Worm (Caenorhabditis elegans) whole organism, young adult: Measurements from ENCODE around the gene Y7A5A.7.
A peak's percentile ranks its signal among the peaks of the same experiment; 100 is the strongest.

Experiments
- B0261.1 ChIP-seq: sonication (generic microtip); optimal IDR thresholded peaks from 2 replicates; lab custom pipeline; 2016; ENCODE audit warnings: mild to moderate bottlenecking, missing genetic modification characterization, moderate library complexity, missing compliant biosample characterization
- F10E7.11 ChIP-seq: sonication (generic microtip); optimal IDR thresholded peaks from 2 replicates; lab custom pipeline; 2017; ENCODE audit warnings: mild to moderate bottlenecking, missing genetic modification characterization, moderate library complexity, missing compliant biosample characterization
- F37B4.10 ChIP-seq: fragments of 200-800 bp; sonication (Bioruptor generic); IDR thresholded peaks from 2 replicates; pipeline ENCODE4 v1.3.6; 2022; ENCODE audit warnings: missing genetic modification characterization, missing compliant biosample characterization
- F39B2.1 ChIP-seq: fragments of 200-800 bp; sonication (Bioruptor generic); IDR thresholded peaks from 2 replicates; pipeline ENCODE4 v1.3.6; 2022; ENCODE audit warnings: missing genetic modification reagents, missing genetic modification characterization, missing compliant biosample characterization
- F49E8.2 ChIP-seq: sonication (generic microtip); optimal IDR thresholded peaks from 3 replicates; lab custom pipeline; 2017; ENCODE audit warnings: missing genetic modification characterization, mild to moderate bottlenecking, missing compliant biosample characterization, antibody characterized with exemption, moderate library complexity; ENCODE audit not compliant: insufficient read depth
- F52B5.7 ChIP-seq: sonication (generic microtip); optimal IDR thresholded peaks from 2 replicates; lab custom pipeline; 2016; ENCODE audit warnings: mild to moderate bottlenecking, missing genetic modification characterization, missing compliant biosample characterization
- F57C9.4 ChIP-seq: sonication (generic microtip); optimal IDR thresholded peaks from 2 replicates; lab custom pipeline; 2017; ENCODE audit warnings: mild to moderate bottlenecking, missing genetic modification characterization, missing compliant biosample characterization
- T07F8.4 ChIP-seq: sonication (generic microtip); optimal IDR thresholded peaks from 2 replicates; lab custom pipeline; 2016; ENCODE audit warnings: mild to moderate bottlenecking, missing genetic modification characterization, moderate library complexity, missing compliant biosample characterization
- T26A5.8 ChIP-seq: sonication (generic microtip); optimal IDR thresholded peaks from 2 replicates; lab custom pipeline; 2016; ENCODE audit warnings: missing genetic modification characterization, missing compliant biosample characterization
- Y95B8A.8 ChIP-seq: fragments of 200-800 bp; sonication (Bioruptor generic); IDR thresholded peaks from 2 replicates; pipeline ENCODE4 v1.3.6; 2022; ENCODE audit warnings: missing genetic modification reagents, missing genetic modification characterization, missing compliant biosample characterization
- aptf-2 ChIP-seq: fragments of 200-800 bp; sonication (Bioruptor generic); conservative IDR thresholded peaks from 2 replicates; pipeline ENCODE4 v1.3.6; 2022; ENCODE audit warnings: missing genetic modification reagents, missing genetic modification characterization, missing compliant biosample characterization
- attf-3 ChIP-seq: fragments of 200-800 bp; sonication (Bioruptor generic); conservative IDR thresholded peaks from 2 replicates; pipeline ENCODE4 v1.3.6; 2022; ENCODE audit warnings: missing genetic modification reagents, missing genetic modification characterization, missing compliant biosample characterization
- bed-1 ChIP-seq: fragments of 200-800 bp; sonication (Bioruptor generic); IDR thresholded peaks from 2 replicates; pipeline ENCODE4 v1.3.6; 2022; ENCODE audit warnings: missing genetic modification reagents, missing genetic modification characterization, missing compliant biosample characterization
- cebp-1 ChIP-seq, 2 experiments: fragments of 200-800 bp in 1 of 2; sonication (Bioruptor generic) in 1 of 2; sonication (generic microtip) in 1 of 2; IDR thresholded peaks in 1 of 2; optimal IDR thresholded peaks in 1 of 2; 2 replicates each; pipeline versions ENCODE4 v1.3.6 to Lab custom; 2017 to 2022; ENCODE audit warnings: missing compliant biosample characterization in 2 of 2, missing genetic modification characterization in 2 of 2, mild to moderate bottlenecking in 1 of 2, missing genetic modification reagents in 1 of 2, moderate library complexity in 1 of 2
- ceh-100 ChIP-seq: fragments of 200-800 bp; sonication (Bioruptor generic); IDR thresholded peaks from 2 replicates; pipeline ENCODE4 v1.3.6; 2022; ENCODE audit warnings: missing genetic modification reagents, missing genetic modification characterization, missing compliant biosample characterization
- ceh-91 ChIP-seq: fragments of 200-800 bp; sonication (Bioruptor generic); IDR thresholded peaks from 2 replicates; pipeline ENCODE4 v1.3.6; 2022; ENCODE audit warnings: missing genetic modification reagents, missing genetic modification characterization, missing compliant biosample characterization
- dpff-1 ChIP-seq: sonication (generic microtip); optimal IDR thresholded peaks from 2 replicates; lab custom pipeline; 2017; ENCODE audit warnings: mild to moderate bottlenecking, missing genetic modification characterization, missing compliant biosample characterization
- efl-1 ChIP-seq: fragments of 150-350 bp; optimal IDR thresholded peaks from 2 replicates; lab custom pipeline; 2014; ENCODE audit warnings: missing biosample characterization, missing genetic modification reagents, missing genetic modification characterization
- egl-18 ChIP-seq: fragments of 200-800 bp; sonication (Bioruptor generic); IDR thresholded peaks from 2 replicates; pipeline ENCODE4 v1.3.6; 2022; ENCODE audit warnings: missing genetic modification reagents, missing genetic modification characterization, missing compliant biosample characterization
- egl-44 ChIP-seq: fragments of 200-800 bp; sonication (Bioruptor generic); IDR thresholded peaks from 2 replicates; pipeline ENCODE4 v1.3.6; 2022; ENCODE audit warnings: missing genetic modification reagents, missing genetic modification characterization, missing compliant biosample characterization
- ekl-4 ChIP-seq: fragments of 200-800 bp; sonication (Bioruptor generic); IDR thresholded peaks from 2 replicates; pipeline ENCODE4 v1.3.6; 2022; ENCODE audit warnings: missing genetic modification reagents, missing genetic modification characterization, missing compliant biosample characterization
- ets-4 ChIP-seq: fragments of 200-800 bp; sonication (Bioruptor generic); optimal IDR thresholded peaks from 2 replicates; lab custom pipeline; 2018; ENCODE audit warnings: mild to moderate bottlenecking, missing genetic modification characterization, missing compliant biosample characterization
- fkh-3 ChIP-seq: sonication (generic microtip); optimal IDR thresholded peaks from 2 replicates; lab custom pipeline; 2016; ENCODE audit warnings: mild to moderate bottlenecking, missing genetic modification characterization, missing compliant biosample characterization
- hlh-12 ChIP-seq: sonication (generic microtip); optimal IDR thresholded peaks from 2 replicates; lab custom pipeline; 2016; ENCODE audit warnings: missing genetic modification characterization, missing compliant biosample characterization
- hlh-26 ChIP-seq: fragments of 200-800 bp; sonication (Bioruptor generic); conservative IDR thresholded peaks from 2 replicates; pipeline ENCODE4 v1.3.6; 2022; ENCODE audit warnings: missing genetic modification reagents, missing genetic modification characterization, missing compliant biosample characterization
- hmg-20 ChIP-seq: fragments of 200-800 bp; sonication (Bioruptor generic); IDR thresholded peaks from 2 replicates; pipeline ENCODE4 v1.3.6; 2022; ENCODE audit warnings: missing genetic modification reagents, missing genetic modification characterization, missing compliant biosample characterization
- lin-54 ChIP-seq: fragments of 200-800 bp; sonication (Bioruptor generic); optimal IDR thresholded peaks from 2 replicates; lab custom pipeline; 2018; ENCODE audit warnings: mild to moderate bottlenecking, missing genetic modification characterization, missing compliant biosample characterization
- mel-28 ChIP-seq: sonication (generic microtip); optimal IDR thresholded peaks from 2 replicates; lab custom pipeline; 2016; ENCODE audit warnings: borderline replicate concordance, mild to moderate bottlenecking, missing genetic modification characterization, missing compliant biosample characterization
- nfya-1 ChIP-seq: sonication (generic microtip); optimal IDR thresholded peaks from 2 replicates; lab custom pipeline; 2017; ENCODE audit warnings: antibody characterized with exemption, missing compliant biosample characterization, missing genetic modification characterization, borderline replicate concordance; ENCODE audit not compliant: insufficient read depth
- nfyb-1 ChIP-seq: fragments of 200-800 bp; sonication (Bioruptor generic); IDR thresholded peaks from 2 replicates; pipeline ENCODE4 v1.3.6; 2022; ENCODE audit warnings: missing genetic modification reagents, missing genetic modification characterization, missing compliant biosample characterization
- nhr-80 ChIP-seq: sonication (generic microtip); optimal IDR thresholded peaks from 2 replicates; lab custom pipeline; 2016; ENCODE audit warnings: missing genetic modification characterization, missing compliant biosample characterization
- pbrm-1 ChIP-seq: fragments of 200-800 bp; sonication (Bioruptor generic); IDR thresholded peaks from 2 replicates; pipeline ENCODE4 v1.3.6; 2022; ENCODE audit warnings: missing genetic modification reagents, missing genetic modification characterization, missing compliant biosample characterization
- rcor-1 ChIP-seq: fragments of 200-800 bp; sonication (Bioruptor generic); IDR thresholded peaks from 2 replicates; pipeline ENCODE4 v1.3.6; 2022; ENCODE audit warnings: missing genetic modification reagents, missing genetic modification characterization, missing compliant biosample characterization
- rpc-1 ChIP-seq, 2 experiments: fragments of 150-350 bp in 1 of 2; sonication (generic microtip) in 1 of 2; optimal IDR thresholded peaks; 2 replicates each; lab custom pipeline; 2014 to 2018; ENCODE audit warnings: missing biosample characterization in 1 of 2, missing genetic modification characterization in 1 of 2, missing genetic modification reagents in 1 of 2, missing genotype in 1 of 2
- snpc-1.1 ChIP-seq: sonication (generic microtip); optimal IDR thresholded peaks from 2 replicates; lab custom pipeline; 2017; ENCODE audit warnings: missing genetic modification characterization, mild to moderate bottlenecking, missing compliant biosample characterization, antibody characterized with exemption, moderate library complexity, missing genotype, missing genetic modification reagents; ENCODE audit not compliant: insufficient read depth
- snpc-1.3 ChIP-seq: sonication (generic microtip); optimal IDR thresholded peaks from 2 replicates; lab custom pipeline; 2017; ENCODE audit warnings: missing genetic modification characterization, mild to moderate bottlenecking, missing compliant biosample characterization, antibody characterized with exemption, moderate library complexity, missing genotype, missing genetic modification reagents; ENCODE audit not compliant: insufficient read depth
- snpc-3.4 ChIP-seq: sonication (generic microtip); optimal IDR thresholded peaks from 2 replicates; lab custom pipeline; 2017; ENCODE audit warnings: missing genetic modification characterization, mild to moderate bottlenecking, missing compliant biosample characterization, antibody characterized with exemption, moderate library complexity, missing genotype, missing genetic modification reagents
- snpc-4 ChIP-seq, 5 experiments: fragments of 150-350 bp in 1 of 5; sonication (generic microtip) in 4 of 5; optimal IDR thresholded peaks; 2 replicates each; lab custom pipeline; 2014 to 2018; ENCODE audit warnings: missing genetic modification characterization in 5 of 5, missing biosample characterization in 3 of 5, antibody characterized with exemption in 2 of 5, mild to moderate bottlenecking in 2 of 5, missing compliant biosample characterization in 2 of 5, missing genotype in 2 of 5, moderate library complexity in 2 of 5, missing genetic modification reagents in 1 of 5
- tbx-9 ChIP-seq: sonication (generic microtip); optimal IDR thresholded peaks from 2 replicates; lab custom pipeline; 2016; ENCODE audit warnings: borderline replicate concordance, missing genetic modification characterization, inconsistent platforms, missing compliant biosample characterization
- unc-62 ChIP-seq: fragments of 150-350 bp; optimal IDR thresholded peaks from 2 replicates; lab custom pipeline; 2014; ENCODE audit warnings: missing biosample characterization, missing genetic modification reagents, missing genetic modification characterization
- zim-3 ChIP-seq: sonication (generic microtip); optimal IDR thresholded peaks from 2 replicates; lab custom pipeline; 2017; ENCODE audit warnings: mild to moderate bottlenecking, missing genetic modification characterization, moderate library complexity, missing compliant biosample characterization
- ztf-18 ChIP-seq: sonication (generic microtip); optimal IDR thresholded peaks from 2 replicates; lab custom pipeline; 2016; ENCODE audit warnings: missing genotype, mild to moderate bottlenecking, missing genetic modification characterization, missing compliant biosample characterization
- ztf-22 ChIP-seq: fragments of 200-800 bp; sonication (Bioruptor generic); optimal IDR thresholded peaks from 2 replicates; lab custom pipeline; 2018; ENCODE audit warnings: mild to moderate bottlenecking, missing genetic modification characterization, moderate library complexity, missing compliant biosample characterization
- ztf-25 ChIP-seq: fragments of 200-800 bp; sonication (Bioruptor generic); IDR thresholded peaks from 2 replicates; pipeline ENCODE4 v1.3.6; 2022; ENCODE audit warnings: missing genetic modification reagents, missing genetic modification characterization, missing compliant biosample characterization
- ztf-3 ChIP-seq: fragments of 200-800 bp; sonication (Bioruptor generic); optimal IDR thresholded peaks from 2 replicates; lab custom pipeline; 2018; ENCODE audit warnings: mild to moderate bottlenecking, missing genetic modification characterization, missing compliant biosample characterization

The Y7A5A.7 gene

ce11 chrX:15841086-15841622, 37.2 kb upstream of the Y7A5A.7 start, which contains the start of gene serp-1.1 (continued):
- peak; percentile 99 for TF ChIP-seq nfyb-1 (GFP tag; lab: Robert Waterston, UW)
- peak; percentile 81 for TF ChIP-seq F52B5.7 (tag; lab: Kevin White, UChicago)
- TF ChIP-seq zim-3 (tag; lab: Kevin White, UChicago) = peak; percentile 68
- TF ChIP-seq nhr-80 (tag; lab: Kevin White, UChicago) = peak; percentile 100
- TF ChIP-seq lin-54 (GFP tag; lab: Kevin White, UChicago) = peak; percentile 88
- TF ChIP-seq aptf-2 (GFP tag; lab: Robert Waterston, UW) = peak; percentile 64; the same call in 1 of the 2 replicates
- peak; percentile 83 for TF ChIP-seq attf-3 (GFP tag; lab: Robert Waterston, UW)
- peak; percentile 98 for TF ChIP-seq ztf-22 (GFP tag; lab: Kevin White, UChicago)
- peak; percentile 85 for TF ChIP-seq ztf-18 (tag; lab: Kevin White, UChicago)
- peak; percentile 94 for TF ChIP-seq rcor-1 (GFP tag; lab: Robert Waterston, UW)
- TF ChIP-seq T07F8.4 = peak; percentile 40
- TF ChIP-seq F49E8.2 = no peak
- TF ChIP-seq fkh-3 = no peak
- peak; percentile 36 for TF ChIP-seq snpc-1.1 (tag; lab: Kevin White, UChicago)
- peak; percentile 87 for TF ChIP-seq Y95B8A.8 (GFP tag; lab: Robert Waterston, UW)
- 0 out of 2 replicates have a peak, but pooled peaks have one; percentile 35 for TF ChIP-seq ceh-91
- no peak for TF ChIP-seq snpc-3.4 (tag; lab: Kevin White, UChicago)
- peak; percentile 17 for TF ChIP-seq dpff-1
- peak; percentile 73 for TF ChIP-seq snpc-4 (GFP tag; optimal IDR thresholded peaks at IDR 0.05; lab: Kevin White, UChicago)
- peak; percentile 83 to 91 (median 88) for TF ChIP-seq snpc-4 (tag; optimal IDR thresholded peaks at IDR 0.05; lab: Kevin White, UChicago)
- peak; percentile 38 for TF ChIP-seq B0261.1
- 0 out of 2 replicates have a peak, but pooled peaks have one; percentile 58 for TF ChIP-seq F37B4.10
- TF ChIP-seq efl-1 (GFP tag; lab: Kevin White, UChicago) = no peak
- peak; percentile 96 for TF ChIP-seq pbrm-1 (GFP tag; lab: Robert Waterston, UW)
- TF ChIP-seq ceh-100 (GFP tag; lab: Robert Waterston, UW) = peak; percentile 84
- no peak for TF ChIP-seq mel-28 (tag; lab: Kevin White, UChicago)
- no peak for TF ChIP-seq hlh-26
- TF ChIP-seq hmg-20 (GFP tag; lab: Robert Waterston, UW) = peak; percentile 92
- peak; percentile 100 for TF ChIP-seq ets-4 (GFP tag; lab: Kevin White, UChicago)
- no peak for TF ChIP-seq F10E7.11 (tag; lab: Kevin White, UChicago)
- TF ChIP-seq cebp-1 (GFP tag; IDR thresholded peaks at IDR 0.05; lab: Robert Waterston, UW) = no peak; the same call in none of the 2 replicates
- peak; percentile 95 for TF ChIP-seq cebp-1 (tag; optimal IDR thresholded peaks at IDR 0.05; lab: Kevin White, UChicago)
- TF ChIP-seq T26A5.8 = no peak
- peak; percentile 79 for TF ChIP-seq F57C9.4 (tag; lab: Kevin White, UChicago)
- peak; percentile 92 for TF ChIP-seq ztf-3
- peak; percentile 32 for TF ChIP-seq rpc-1 (optimal IDR thresholded peaks at IDR 0.05; lab: Kevin White, UChicago)
- no peak for TF ChIP-seq rpc-1 (tag; optimal IDR thresholded peaks at IDR 0.05; lab: Kevin White, UChicago)
- peak; percentile 64 for TF ChIP-seq unc-62
- TF ChIP-seq ztf-25 (GFP tag; lab: Robert Waterston, UW) = no peak
- TF ChIP-seq egl-44 = peak; percentile 96
- no peak for TF ChIP-seq snpc-1.3
- no peak for TF ChIP-seq bed-1 (GFP tag; lab: Robert Waterston, UW)
- TF ChIP-seq tbx-9 (tag; lab: Kevin White, UChicago) = no peak
- TF ChIP-seq hlh-12 = no peak
- no peak for TF ChIP-seq nfya-1 (tag; lab: Kevin White, UChicago)
- 0 out of 2 replicates have a peak, but pooled peaks have one; percentile 46 for TF ChIP-seq F39B2.1 (GFP tag; lab: Robert Waterston, UW)
- peak; percentile 90 for TF ChIP-seq egl-18 (GFP tag; lab: Robert Waterston, UW)
- TF ChIP-seq ekl-4 (GFP tag; lab: Robert Waterston, UW) = peak; percentile 95
